Fruit fly (Drosophila melanogaster) whole organism, embryonic: ENCODE data around the gene ppk23.
A peak's percentile ranks its signal among the peaks of the same experiment; 100 is the strongest.

ENCODE experiments used
- ATbp ChIP-seq: fragments of 200-800 bp; sonication (Bioruptor generic); optimal IDR thresholded peaks from 2 replicates; lab custom pipeline; 2017; ENCODE audit warnings: missing biosample characterization, mild to moderate bottlenecking, missing genetic modification characterization, missing genetic modification reagents
- Aef1 ChIP-seq: fragments of 200-800 bp; sonication (Bioruptor generic); IDR thresholded peaks from 3 replicates; pipeline ENCODE4 v1.3.6; 2022; ENCODE audit warnings: missing biosample characterization, missing genetic modification characterization
- Bgb ChIP-seq: fragments of 200-800 bp; sonication (Bioruptor generic); IDR thresholded peaks from 2 replicates; pipeline ENCODE4 v1.3.6; 2022; ENCODE audit warnings: missing biosample characterization, missing genetic modification characterization; ENCODE audit not compliant: partially characterized antibody
- CG10565 ChIP-seq: fragments of 200-800 bp; sonication (Bioruptor generic); optimal IDR thresholded peaks from 3 replicates; lab custom pipeline; 2016; ENCODE audit warnings: missing biosample characterization, mild to moderate bottlenecking, missing genetic modification characterization
- CG15269 ChIP-seq: fragments of 200-800 bp; sonication (Bioruptor generic); optimal IDR thresholded peaks from 2 replicates; lab custom pipeline; 2018; ENCODE audit warnings: missing biosample characterization, mild to moderate bottlenecking, missing genetic modification characterization, moderate library complexity
- CG1602 ChIP-seq: fragments of 200-800 bp; sonication (Bioruptor generic); optimal IDR thresholded peaks from 3 replicates; lab custom pipeline; 2016; ENCODE audit warnings: missing biosample characterization, missing genetic modification characterization
- CG16815 ChIP-seq: fragments of 200-800 bp; sonication (Bioruptor generic); optimal IDR thresholded peaks from 3 replicates; lab custom pipeline; 2017; ENCODE audit warnings: missing biosample characterization, mild to moderate bottlenecking, missing genetic modification characterization
- CG17385 ChIP-seq: fragments of 200-800 bp; sonication (Bioruptor generic); optimal IDR thresholded peaks from 3 replicates; lab custom pipeline; 2018; ENCODE audit warnings: missing biosample characterization, mild to moderate bottlenecking, missing genetic modification characterization
- CG17829 ChIP-seq: fragments of 200-800 bp; optimal IDR thresholded peaks from 2 replicates; lab custom pipeline; 2019; ENCODE audit warnings: missing biosample characterization, mild to moderate bottlenecking, missing genetic modification characterization, moderate library complexity
- CG17912 ChIP-seq: fragments of 200-800 bp; sonication (Bioruptor generic); optimal IDR thresholded peaks from 2 replicates; lab custom pipeline; 2018; ENCODE audit warnings: missing biosample characterization, mild to moderate bottlenecking, missing genetic modification characterization
- CG18262 ChIP-seq: fragments of 200-800 bp; optimal IDR thresholded peaks from 3 replicates; lab custom pipeline; 2019; ENCODE audit warnings: missing biosample characterization, mild to moderate bottlenecking, missing genetic modification characterization, moderate library complexity
- CG2120 ChIP-seq: fragments of 200-800 bp; sonication (Bioruptor generic); optimal IDR thresholded peaks from 3 replicates; lab custom pipeline; 2016; ENCODE audit warnings: missing biosample characterization, missing genetic modification characterization
- CG2712 ChIP-seq: fragments of 200-800 bp; optimal IDR thresholded peaks from 3 replicates; lab custom pipeline; 2019; ENCODE audit warnings: missing biosample characterization, mild to moderate bottlenecking, missing genetic modification characterization, moderate library complexity
- CG42726 ChIP-seq: fragments of 200-800 bp; sonication (Bioruptor generic); IDR thresholded peaks from 2 replicates; pipeline ENCODE4 v1.3.6; 2022; ENCODE audit warnings: missing biosample characterization, missing genetic modification characterization; ENCODE audit not compliant: partially characterized antibody
- CG5180 ChIP-seq: fragments of 200-800 bp; sonication (Bioruptor generic); optimal IDR thresholded peaks from 3 replicates; lab custom pipeline; 2017; ENCODE audit warnings: missing biosample characterization, missing genetic modification characterization, mild to moderate bottlenecking, moderate library complexity, missing genetic modification reagents
- CG9609 ChIP-seq: fragments of 200-800 bp; sonication (Bioruptor generic); optimal IDR thresholded peaks from 3 replicates; lab custom pipeline; 2016; ENCODE audit warnings: missing biosample characterization, missing genetic modification characterization
- CG9817 ChIP-seq: fragments of 200-800 bp; sonication (Bioruptor generic); optimal IDR thresholded peaks from 2 replicates; lab custom pipeline; 2018; ENCODE audit warnings: missing biosample characterization, mild to moderate bottlenecking, missing genetic modification characterization, moderate library complexity
- CHES-1-like ChIP-seq: fragments of 200-800 bp; sonication (Bioruptor generic); optimal IDR thresholded peaks from 2 replicates; lab custom pipeline; 2016; ENCODE audit warnings: missing biosample characterization, missing genetic modification characterization
- Dbx ChIP-seq: fragments of 200-800 bp; sonication (Bioruptor generic); IDR thresholded peaks from 3 replicates; pipeline ENCODE4 v1.3.6; 2022; ENCODE audit warnings: missing biosample characterization, missing genetic modification characterization
- Dp ChIP-seq: fragments of 200-800 bp; sonication (Bioruptor generic); optimal IDR thresholded peaks from 2 replicates; lab custom pipeline; 2018; ENCODE audit warnings: missing biosample characterization, mild to moderate bottlenecking, missing genetic modification characterization, moderate library complexity
- Ets97D ChIP-seq: fragments of 200-800 bp; sonication (Bioruptor generic); optimal IDR thresholded peaks from 3 replicates; lab custom pipeline; 2016; ENCODE audit warnings: missing biosample characterization, missing genetic modification characterization
- Kr ChIP-seq: fragments of 200-800 bp; sonication (Bioruptor generic); optimal IDR thresholded peaks from 2 replicates; lab custom pipeline; 2017; ENCODE audit warnings: missing biosample characterization, mild to moderate bottlenecking, missing genetic modification characterization
- NK7.1 ChIP-seq: fragments of 200-800 bp; sonication (Bioruptor generic); optimal IDR thresholded peaks from 3 replicates; lab custom pipeline; 2016; ENCODE audit warnings: missing biosample characterization, missing genetic modification characterization
- NfI ChIP-seq: fragments of 200-800 bp; sonication (Bioruptor generic); optimal IDR thresholded peaks from 3 replicates; lab custom pipeline; 2018; ENCODE audit warnings: missing biosample characterization, mild to moderate bottlenecking, missing genetic modification characterization, moderate library complexity
- Oli ChIP-seq: fragments of 200-800 bp; sonication (Bioruptor generic); optimal IDR thresholded peaks from 2 replicates; lab custom pipeline; 2018; ENCODE audit warnings: missing biosample characterization, mild to moderate bottlenecking, missing genetic modification characterization, moderate library complexity
- Opbp ChIP-seq: fragments of 200-800 bp; sonication (Bioruptor generic); IDR thresholded peaks from 3 replicates; pipeline ENCODE4 v1.3.6; 2022; ENCODE audit warnings: missing biosample characterization, missing genetic modification characterization; ENCODE audit not compliant: partially characterized antibody
- Rfx ChIP-seq: fragments of 200-800 bp; sonication (Bioruptor generic); IDR thresholded peaks from 2 replicates; pipeline ENCODE4 v1.3.6; 2022; ENCODE audit warnings: missing biosample characterization, missing genetic modification characterization
- Sox100B ChIP-seq: fragments of 200-800 bp; sonication (Bioruptor generic); optimal IDR thresholded peaks from 3 replicates; lab custom pipeline; 2018; ENCODE audit warnings: missing biosample characterization, mild to moderate bottlenecking, missing genetic modification characterization
- bab2 ChIP-seq: fragments of 200-800 bp; sonication (Bioruptor generic); optimal IDR thresholded peaks from 2 replicates; lab custom pipeline; 2016; ENCODE audit warnings: missing biosample characterization, missing genetic modification characterization
- cwo ChIP-seq: fragments of 200-800 bp; sonication (Bioruptor generic); optimal IDR thresholded peaks from 3 replicates; lab custom pipeline; 2017; ENCODE audit warnings: missing biosample characterization, missing genetic modification characterization, mild to moderate bottlenecking, moderate library complexity, missing genetic modification reagents
- en ChIP-seq: fragments of 200-800 bp; sonication (Bioruptor generic); optimal IDR thresholded peaks from 2 replicates; lab custom pipeline; 2016; ENCODE audit warnings: missing biosample characterization, missing genetic modification characterization
- fd102C ChIP-seq: fragments of 200-800 bp; sonication (Bioruptor generic); optimal IDR thresholded peaks from 2 replicates; lab custom pipeline; 2018; ENCODE audit warnings: missing biosample characterization, mild to moderate bottlenecking, missing genetic modification characterization, moderate library complexity
- fu2 ChIP-seq: fragments of 200-800 bp; sonication (Bioruptor generic); optimal IDR thresholded peaks from 2 replicates; lab custom pipeline; 2016; ENCODE audit warnings: missing biosample characterization, missing genetic modification characterization
- gem ChIP-seq: fragments of 200-800 bp; sonication (Bioruptor generic); optimal IDR thresholded peaks from 2 replicates; lab custom pipeline; 2019; ENCODE audit warnings: missing biosample characterization, mild to moderate bottlenecking, missing genetic modification characterization, moderate library complexity
- hkb ChIP-seq, 2 experiments: fragments of 200-800 bp in 1 of 2; fragments of >200 bp in 1 of 2; sonication (Bioruptor generic) in 1 of 2; IDR thresholded peaks in 1 of 2; optimal IDR thresholded peaks in 1 of 2; 2 replicates each; pipeline versions ENCODE4 v1.3.6 to Lab custom; 2017 to 2022; ENCODE audit warnings: missing biosample characterization in 1 of 2, missing genetic modification characterization in 1 of 2
- ind ChIP-seq: fragments of 200-800 bp; sonication (Bioruptor generic); optimal IDR thresholded peaks from 3 replicates; lab custom pipeline; 2016; ENCODE audit warnings: missing biosample characterization, missing genetic modification characterization
- jumu ChIP-seq: fragments of 200-800 bp; sonication (Bioruptor generic); optimal IDR thresholded peaks from 3 replicates; lab custom pipeline; 2016; ENCODE audit warnings: missing biosample characterization, missing genetic modification characterization
- otp ChIP-seq: fragments of 200-800 bp; sonication (Bioruptor generic); IDR thresholded peaks from 3 replicates; pipeline ENCODE4, ENCODE4 v1.3.6; 2022; ENCODE audit warnings: missing biosample characterization, missing genetic modification characterization
- p53 ChIP-seq: fragments of 200-800 bp; sonication (Bioruptor generic); optimal IDR thresholded peaks from 2 replicates; lab custom pipeline; 2016; ENCODE audit warnings: missing biosample characterization, missing genetic modification characterization
- pan ChIP-seq, 4 experiments: fragments of >200 bp in 3 of 4; fragments of 200-800 bp in 1 of 4; sonication (Bioruptor generic) in 1 of 4; optimal IDR thresholded peaks in 3 of 4; IDR thresholded peaks in 1 of 4; 2 replicates each; pipeline versions ENCODE4 v1.3.6 to Lab custom; 2017 to 2022; ENCODE audit warnings: missing biosample characterization in 2 of 4, missing genetic modification characterization in 2 of 4, mixed read lengths in 1 of 4
- pb ChIP-seq: fragments of 200-800 bp; sonication (Bioruptor generic); optimal IDR thresholded peaks from 3 replicates; lab custom pipeline; 2016; ENCODE audit warnings: missing biosample characterization, missing genetic modification characterization
- prd ChIP-seq, 3 experiments: fragments of >200 bp in 2 of 3; fragments of 200-800 bp in 1 of 3; sonication (Bioruptor generic) in 1 of 3; optimal IDR thresholded peaks in 2 of 3; IDR thresholded peaks in 1 of 3; 2 replicates in 2 of 3; 3 replicates in 1 of 3; pipeline versions ENCODE4 v1.3.6 to Lab custom; 2017 to 2022; ENCODE audit warnings: missing biosample characterization in 1 of 3, missing genetic modification characterization in 1 of 3
- scrt ChIP-seq: fragments of 200-800 bp; sonication (Bioruptor generic); optimal IDR thresholded peaks from 2 replicates; lab custom pipeline; 2018; ENCODE audit warnings: missing biosample characterization, mild to moderate bottlenecking, missing genetic modification characterization, moderate library complexity
- slbo ChIP-seq: fragments of 200-800 bp; sonication (Bioruptor generic); IDR thresholded peaks from 2 replicates; pipeline ENCODE4 v1.3.6; 2022; ENCODE audit warnings: missing biosample characterization, missing genetic modification characterization
- slp2 ChIP-seq: fragments of 200-800 bp; sonication (Bioruptor generic); optimal IDR thresholded peaks from 2 replicates; lab custom pipeline; 2016; ENCODE audit warnings: missing biosample characterization, missing genetic modification characterization
- tup ChIP-seq: fragments of 200-800 bp; sonication (Bioruptor generic); optimal IDR thresholded peaks from 2 replicates; lab custom pipeline; 2016; ENCODE audit warnings: missing biosample characterization, mild to moderate bottlenecking, missing genetic modification characterization, moderate library complexity
- zfh1 ChIP-seq: fragments of 200-800 bp; sonication (Bioruptor generic); IDR thresholded peaks from 3 replicates; pipeline ENCODE4 v1.3.6; 2022; ENCODE audit warnings: missing biosample characterization, missing genetic modification characterization
- zfh2 ChIP-seq: fragments of 200-800 bp; sonication (Bioruptor generic); optimal IDR thresholded peaks from 2 replicates; lab custom pipeline; 2016; ENCODE audit warnings: missing biosample characterization, missing genetic modification characterization

Gene ppk23

dm6 chrX:17578124-17578523 is 9.1 kb upstream of the ppk23 start (continued):
- TF ChIP-seq jumu (GFP tag; lab: Kevin White, UChicago) = peak; percentile 25
- TF ChIP-seq CG1602 = no peak
- TF ChIP-seq Aef1 (GFP tag; lab: Robert Waterston, UW) = peak; percentile 48; the same call in 2 of the 3 replicates
- peak; percentile 32; the same call in 1 of the 2 replicates for TF ChIP-seq slbo (GFP tag; lab: Robert Waterston, UW)
- TF ChIP-seq pb (GFP tag; lab: Kevin White, UChicago) = no peak
- TF ChIP-seq gem (tag; lab: Kevin White, UChicago) = peak; percentile 55
- peak; percentile 29 for TF ChIP-seq fu2 (GFP tag; lab: Kevin White, UChicago)
- peak; percentile 19 for TF ChIP-seq CG15269 (tag; lab: Kevin White, UChicago)
- no peak for TF ChIP-seq prd (optimal IDR thresholded peaks at IDR 0.05; lab: Kevin White, UChicago)
- TF ChIP-seq prd (GFP tag; IDR thresholded peaks at IDR 0.05; lab: Robert Waterston, UW) = peak; percentile 42; the same call in 2 of the 3 replicates
- peak; percentile 32 for TF ChIP-seq CG2712 (tag; lab: Kevin White, UChicago)
- no peak for TF ChIP-seq hkb (optimal IDR thresholded peaks at IDR 0.05; lab: Kevin White, UChicago)
- 0 out of 2 replicates have a peak, but pooled peaks have one; percentile 34 for TF ChIP-seq hkb (GFP tag; IDR thresholded peaks at IDR 0.05; lab: Robert Waterston, UW)
- TF ChIP-seq tup (GFP tag; lab: Kevin White, UChicago) = no peak
- TF ChIP-seq scrt (GFP tag; lab: Kevin White, UChicago) = peak; percentile 49
- TF ChIP-seq Rfx (GFP tag; lab: Robert Waterston, UW) = peak; percentile 46
- TF ChIP-seq p53 (GFP tag; lab: Kevin White, UChicago) = peak; percentile 47
- TF ChIP-seq CG5180 (GFP tag; lab: Kevin White, UChicago) = no peak
- TF ChIP-seq ind = peak; percentile 16
- no peak for TF ChIP-seq Kr
- no peak for TF ChIP-seq fd102C
- no peak for TF ChIP-seq cwo (GFP tag; lab: Kevin White, UChicago)
- no peak for TF ChIP-seq Dp (GFP tag; lab: Kevin White, UChicago)
- no peak for TF ChIP-seq Dbx (GFP tag; lab: Robert Waterston, UW)
- peak; percentile 20 for TF ChIP-seq bab2 (GFP tag; lab: Kevin White, UChicago)
- TF ChIP-seq CG42726 = no peak
- TF ChIP-seq Sox100B = peak; percentile 8
- 0 out of 3 replicates have a peak, but pooled peaks have one; percentile 7 for TF ChIP-seq Opbp (GFP tag; lab: Robert Waterston, UW)
- peak; percentile 55; the same call in 1 of the 3 replicates for TF ChIP-seq otp (GFP tag; lab: Robert Waterston, UW)
- peak; percentile 39 for TF ChIP-seq CG18262 (tag; lab: Kevin White, UChicago)
- peak; percentile 6 for TF ChIP-seq CG16815 (GFP tag; lab: Kevin White, UChicago)
- no peak for TF ChIP-seq pan (optimal IDR thresholded peaks at IDR 0.05; lab: Kevin White, UChicago)
- peak; percentile 52 to 54 for TF ChIP-seq pan (GFP tag; optimal IDR thresholded peaks at IDR 0.05 in 1 of 2, IDR thresholded peaks at IDR 0.05 in 1 of 2)
- peak; percentile 26 for TF ChIP-seq CG17829
- peak; percentile 6 for TF ChIP-seq slp2 (GFP tag; lab: Kevin White, UChicago)
- peak; percentile 9 for TF ChIP-seq CG9817 (tag; lab: Kevin White, UChicago)
- no peak for TF ChIP-seq Bgb (GFP tag; lab: Robert Waterston, UW)
- peak; percentile 21 for TF ChIP-seq zfh2 (GFP tag; lab: Kevin White, UChicago)
- TF ChIP-seq CG2120 = peak; percentile 39
- peak; percentile 17 for TF ChIP-seq CG17385 (GFP tag; lab: Kevin White, UChicago)
- TF ChIP-seq CG17912 (GFP tag; lab: Kevin White, UChicago) = no peak
- TF ChIP-seq CHES-1-like (GFP tag; lab: Kevin White, UChicago) = peak; percentile 16
- TF ChIP-seq NfI (GFP tag; lab: Kevin White, UChicago) = peak; percentile 17
- no peak for TF ChIP-seq en (GFP tag; lab: Kevin White, UChicago)
- TF ChIP-seq ATbp (GFP tag; lab: Kevin White, UChicago) = no peak
- TF ChIP-seq CG10565 (GFP tag; lab: Kevin White, UChicago) = no peak
- TF ChIP-seq CG9609 = peak; percentile 33
- peak; percentile 25 for TF ChIP-seq Oli (tag; lab: Kevin White, UChicago)
- peak; percentile 49; the same call in 2 of the 3 replicates for TF ChIP-seq zfh1 (GFP tag; lab: Robert Waterston, UW)
- no peak for TF ChIP-seq Ets97D (GFP tag; lab: Kevin White, UChicago)
- TF ChIP-seq NK7.1 (GFP tag; lab: Kevin White, UChicago) = no peak
